Fruit fly (Drosophila melanogaster): ENCODE results near the gene LKRSDH.

Gene LKRSDH

dm6 chr2L:7795859-7796258 is at the start of gene LKRSDH:
Gene LKRSDH (minus strand): TSS chr2L:7795959.
- no peak for TF ChIP-seq noc (tag; optimal IDR thresholded peaks at IDR 0.05)

- TF ChIP-seq noc (tag; optimal IDR thresholded peaks at IDR 0.05), result no peak
Observed at dm6 chr2L:7841244-7841643, 45.5 kb upstream of the LKRSDH start.

DNA sequence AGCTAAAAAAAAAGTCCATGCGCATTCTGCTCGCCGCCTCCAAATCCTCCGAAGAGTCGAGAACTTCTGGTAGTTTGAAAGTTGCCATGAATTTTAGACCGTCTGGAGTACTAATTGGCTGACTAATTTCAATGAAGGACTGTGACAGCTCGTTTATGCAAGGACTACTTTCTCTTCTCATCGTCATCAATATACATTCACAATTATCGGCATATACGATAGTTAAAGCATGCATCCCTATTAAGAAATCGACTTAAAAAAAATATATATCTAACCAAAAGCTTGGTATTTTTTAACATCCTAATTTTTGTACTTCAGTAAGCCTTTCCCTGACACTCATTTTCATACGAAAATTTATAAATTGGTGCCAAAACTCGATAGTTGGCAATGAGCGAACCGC is 44.4 kb upstream of the LKRSDH start, which contains the start of gene CG14537:
Gene CG14537 (plus strand): TSS at position 301 of the 400 bp plus-strand sequence.
- TF ChIP-seq noc (tag; optimal IDR thresholded peaks at IDR 0.05), result no peak

- TF ChIP-seq noc (tag; optimal IDR thresholded peaks at IDR 0.05), result no peak
Observed at dm6 chr2L:7838024-7838423, 42.3 kb upstream of the LKRSDH start.

- TF ChIP-seq noc (tag; optimal IDR thresholded peaks at IDR 0.05), result no peak
Observed at dm6 chr2L:7833650-7834049, 37.9 kb upstream of the LKRSDH start.

DNA sequence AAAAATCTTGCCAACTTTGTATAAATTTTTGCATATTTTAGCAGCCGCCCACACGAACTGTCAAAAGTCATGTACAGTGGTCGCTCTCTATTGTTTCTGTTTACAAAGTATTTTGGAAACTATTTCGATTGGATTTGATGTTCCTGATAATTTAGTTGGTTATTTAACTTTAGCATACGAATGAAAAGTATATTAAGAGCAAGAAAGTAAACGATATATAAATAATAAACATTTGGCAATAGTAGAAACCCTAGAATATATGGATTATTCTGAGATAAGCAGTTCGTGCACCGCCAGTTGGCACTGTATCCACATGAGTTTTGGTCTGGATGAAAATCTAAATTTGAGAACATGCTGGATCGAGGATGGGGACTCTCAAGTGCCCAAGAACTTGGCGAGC is 37.5 kb upstream of the LKRSDH start:
- no peak for TF ChIP-seq noc (tag; optimal IDR thresholded peaks at IDR 0.05)

dm6 chr2L:7828901-7829300 is 33.1 kb upstream of the LKRSDH start:
- no peak for TF ChIP-seq noc (tag; optimal IDR thresholded peaks at IDR 0.05)

DNA sequence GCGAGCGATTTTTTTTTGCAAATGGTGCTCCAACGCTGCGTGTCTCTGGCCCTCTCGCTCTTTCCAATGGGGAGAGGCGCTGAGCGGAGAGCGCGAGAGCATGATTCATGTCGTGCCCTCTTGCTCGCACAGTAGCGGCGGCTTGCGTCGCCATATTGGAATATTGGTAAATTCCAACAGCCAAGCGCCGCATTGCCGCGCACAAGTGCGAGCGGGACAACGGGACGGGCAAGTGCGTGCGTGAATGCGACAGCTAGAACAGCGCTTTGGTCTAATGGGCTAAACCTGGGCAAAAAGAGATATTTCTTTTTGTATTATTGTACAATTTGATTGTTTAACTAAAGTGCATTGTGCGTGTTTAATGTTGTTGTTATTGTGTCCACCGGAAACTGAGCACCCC is 32.5 kb upstream of the LKRSDH start:
- TF ChIP-seq noc (tag; optimal IDR thresholded peaks at IDR 0.05), result peak; percentile 0

- peak; percentile 61 for TF ChIP-seq noc (tag; optimal IDR thresholded peaks at IDR 0.05)
Observed at dm6 chr2L:7827045-7828004, 31.6 kb upstream of the LKRSDH start, which contains the start of the genes Rack1 and mts. Gene Rack1 (minus strand): TSS chr2L:7827315. Gene mts (plus strand): TSS chr2L:7827650.

DNA sequence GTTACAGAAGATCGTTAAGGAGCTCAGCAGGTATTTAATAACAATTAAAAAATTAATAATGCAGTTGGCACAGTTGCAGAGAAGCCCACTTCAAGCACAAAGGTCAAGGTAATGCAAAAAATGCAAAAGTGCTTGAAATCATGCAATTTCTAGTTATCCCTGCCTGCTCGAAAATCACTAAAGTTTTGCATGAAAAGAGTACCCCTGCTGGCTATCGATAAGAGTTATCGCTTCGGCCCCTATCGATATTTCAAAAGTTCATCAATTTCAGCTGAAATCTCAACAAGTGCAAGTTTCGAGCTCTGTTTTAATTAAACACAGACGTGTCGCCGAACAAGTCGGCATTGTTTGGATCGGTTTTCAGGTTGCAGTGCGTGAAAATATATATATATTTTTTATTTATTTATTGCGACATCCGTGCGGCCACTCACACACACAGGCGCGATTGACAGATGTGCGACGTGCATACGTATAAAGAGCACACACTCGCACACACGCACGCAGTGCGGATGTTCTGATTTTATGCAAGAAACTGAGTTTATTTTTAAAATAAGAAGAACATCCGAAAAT is 25.6 kb upstream of the LKRSDH start:
- TF ChIP-seq noc (tag; optimal IDR thresholded peaks at IDR 0.05), result peak; percentile 19

- no peak for TF ChIP-seq noc (tag; optimal IDR thresholded peaks at IDR 0.05)
Observed at dm6 chr2L:7820851-7821250, 25.1 kb upstream of the LKRSDH start, which contains the start of gene CG7115. Gene CG7115 (plus strand): TSS chr2L:7821151.

DNA sequence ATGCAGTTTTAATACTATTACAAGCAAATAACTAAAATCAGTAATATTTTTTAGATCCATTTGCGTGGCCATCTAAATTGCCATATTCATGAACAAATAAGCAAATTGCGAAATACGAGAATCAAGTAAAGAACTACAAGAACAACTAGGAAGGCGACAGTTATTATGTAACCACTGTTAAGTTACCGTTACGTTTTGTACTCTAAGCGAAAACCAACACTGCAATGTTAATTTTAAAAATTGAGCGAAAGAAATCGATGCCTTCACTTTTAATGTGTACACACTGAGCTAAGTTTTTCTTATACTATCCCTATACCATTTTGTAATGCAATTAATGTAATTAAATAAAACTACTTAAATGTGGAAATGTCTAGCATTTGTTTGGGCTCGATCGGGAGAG is 24.6 kb upstream of the LKRSDH start:
- no peak for TF ChIP-seq noc (tag; optimal IDR thresholded peaks at IDR 0.05)

DNA sequence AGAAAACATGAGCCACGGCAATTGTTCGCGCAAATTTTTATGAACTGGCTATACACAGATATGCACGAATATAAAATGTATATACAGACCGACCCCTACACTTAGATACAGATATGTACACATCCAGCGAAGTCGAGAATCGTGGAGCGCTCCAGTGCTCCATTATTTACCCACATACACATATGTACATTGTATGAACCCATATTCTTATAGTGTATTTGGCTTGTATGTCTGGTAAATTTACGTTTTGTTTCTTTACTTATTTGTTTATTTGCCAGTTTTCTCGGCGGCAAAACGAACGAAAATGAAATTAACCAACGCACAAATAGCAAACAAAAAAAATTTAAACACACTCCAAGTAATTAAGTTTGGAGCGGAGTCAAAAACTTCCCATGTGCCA is 17.6 kb upstream of the LKRSDH start:
- no peak for TF ChIP-seq noc (tag; optimal IDR thresholded peaks at IDR 0.05)

DNA sequence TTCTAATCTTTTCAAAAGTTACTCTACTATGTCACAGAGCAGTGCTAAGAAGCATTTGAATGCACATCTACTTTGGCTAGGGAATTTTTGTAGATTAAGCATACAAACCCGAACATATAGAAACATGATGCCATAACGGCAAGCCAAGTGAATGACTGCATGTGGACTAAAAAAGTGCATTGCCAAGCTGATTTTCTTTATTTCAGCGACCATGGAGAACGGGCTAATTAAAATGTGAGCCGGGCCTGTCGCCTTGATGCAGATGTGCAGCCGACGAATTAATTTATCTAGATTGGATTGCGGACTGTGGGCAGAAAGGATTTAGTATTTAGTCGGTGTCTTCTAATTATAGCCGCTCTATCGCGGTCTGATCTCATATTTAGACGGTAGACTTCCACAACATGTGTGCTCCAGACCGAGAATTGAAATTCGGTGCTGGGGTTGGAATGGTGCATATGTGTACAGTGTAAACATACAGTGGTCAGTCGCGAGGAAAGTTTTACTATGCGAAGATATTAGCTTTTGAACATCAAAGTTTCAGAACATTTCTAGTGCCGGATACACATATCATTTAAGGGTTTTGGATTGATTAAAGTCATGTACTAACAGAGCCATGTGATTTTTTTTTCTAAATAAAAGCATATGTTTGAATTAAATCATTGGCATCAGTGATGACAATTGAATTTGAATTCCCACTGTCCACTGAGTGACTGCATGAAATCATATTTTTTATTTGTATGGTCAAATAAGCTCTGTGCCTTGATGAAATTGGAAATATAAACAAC is 17.0 kb upstream of the LKRSDH start:
- TF ChIP-seq noc (tag; optimal IDR thresholded peaks at IDR 0.05), result no peak

dm6 chr2L:7811249-7812002 is 15.7 kb upstream of the LKRSDH start, which contains the start of gene LanB1:
Gene LanB1 (plus strand): TSS chr2L:7811438.
- TF ChIP-seq noc (tag; optimal IDR thresholded peaks at IDR 0.05), result no peak
